Fruit fly (Drosophila melanogaster) whole organism, wandering third instar larva: ENCODE measurements around the gene Gas8.

Experiments used
- Abd-B ChIP-seq: fragments of >200 bp; optimal IDR thresholded peaks from 2 replicates; lab custom pipeline; 2017; ENCODE audit warnings: missing biosample characterization, missing genetic modification characterization
- CG32264 ChIP-seq: fragments of 200-800 bp; sonication (Bioruptor generic); optimal IDR thresholded peaks from 2 replicates; lab custom pipeline; 2016; ENCODE audit warnings: missing biosample characterization, missing genetic modification characterization
- CG9705 ChIP-seq: fragments of 200-800 bp; sonication (Bioruptor generic); optimal IDR thresholded peaks from 2 replicates; lab custom pipeline; 2018; ENCODE audit warnings: missing biosample characterization, mild to moderate bottlenecking, missing genetic modification characterization
- CrebA ChIP-seq: fragments of 200-800 bp; sonication (Bioruptor generic); optimal IDR thresholded peaks from 2 replicates; lab custom pipeline; 2016; ENCODE audit warnings: missing biosample characterization, mild to moderate bottlenecking, missing genetic modification characterization, borderline replicate concordance
- Dfd ChIP-seq: fragments of >200 bp; optimal IDR thresholded peaks from 2 replicates; lab custom pipeline; 2017; ENCODE audit warnings: missing biosample characterization, missing genetic modification characterization
- Dif ChIP-seq: fragments of 200-275, 200-300 bp; sonication (Bioruptor generic); optimal IDR thresholded peaks from 2 replicates; lab custom pipeline; 2018; ENCODE audit warnings: missing biosample characterization, missing genetic modification characterization; ENCODE audit not compliant: partially characterized antibody
- GATAd ChIP-seq: sonication (Bioruptor generic); optimal IDR thresholded peaks from 2 replicates; lab custom pipeline; 2016; ENCODE audit warnings: missing biosample characterization, missing genetic modification characterization
- HLH106 ChIP-seq: fragments of 200-800 bp; optimal IDR thresholded peaks from 3 replicates; lab custom pipeline; 2019; ENCODE audit warnings: missing biosample characterization, mild to moderate bottlenecking, missing genetic modification characterization, moderate library complexity
- Hnf4 ChIP-seq: fragments of 200-800 bp; sonication (Bioruptor generic); optimal IDR thresholded peaks from 2 replicates; lab custom pipeline; 2016; ENCODE audit warnings: missing biosample characterization, mild to moderate bottlenecking, missing genetic modification characterization
- Hr78 ChIP-seq: fragments of >200 bp; optimal IDR thresholded peaks from 2 replicates; lab custom pipeline; 2017; ENCODE audit warnings: missing biosample characterization, missing genetic modification characterization
- Hr83 ChIP-seq: fragments of 200-300 bp; sonication (Bioruptor generic); optimal IDR thresholded peaks from 2 replicates; lab custom pipeline; 2016; ENCODE audit warnings: missing biosample characterization, mild to moderate bottlenecking, missing genetic modification characterization, moderate library complexity; ENCODE audit not compliant: poor library complexity, severe bottlenecking
- Jra ChIP-seq: sonication (Bioruptor generic); optimal IDR thresholded peaks from 2 replicates; lab custom pipeline; 2016; ENCODE audit warnings: missing biosample characterization, missing genetic modification characterization
- Mio ChIP-seq: sonication (Bioruptor generic); optimal IDR thresholded peaks from 2 replicates; lab custom pipeline; 2016; ENCODE audit warnings: missing biosample characterization, missing genetic modification characterization
- Myc ChIP-seq: fragments of >200 bp; optimal IDR thresholded peaks from 2 replicates; lab custom pipeline; 2017
- N ChIP-seq: fragments of >200 bp; optimal IDR thresholded peaks from 2 replicates; lab custom pipeline; 2018; ENCODE audit warnings: missing biosample characterization, missing external identifiers, missing genetic modification characterization
- OdsH ChIP-seq: fragments of 200-800 bp; sonication (Bioruptor generic); optimal IDR thresholded peaks from 2 replicates; lab custom pipeline; 2016; ENCODE audit warnings: missing biosample characterization, mild to moderate bottlenecking, missing genetic modification characterization
- Rel ChIP-seq, 2 experiments: fragments of 200-800 bp; sonication (Bioruptor generic) in 1 of 2; optimal IDR thresholded peaks; 2 replicates in 1 of 2; 3 replicates in 1 of 2; lab custom pipeline; 2016 to 2019; ENCODE audit warnings: mild to moderate bottlenecking in 2 of 2, missing biosample characterization in 2 of 2, missing genetic modification characterization in 2 of 2, moderate library complexity in 1 of 2
- Sp1 ChIP-seq: fragments of 200-800 bp; sonication (Bioruptor generic); optimal IDR thresholded peaks from 3 replicates; lab custom pipeline; 2019; ENCODE audit warnings: missing biosample characterization, mild to moderate bottlenecking, missing genetic modification characterization, moderate library complexity
- Vsx2 ChIP-seq: fragments of 200-300, 225-300 bp; sonication (Bioruptor generic); optimal IDR thresholded peaks from 2 replicates; lab custom pipeline; 2018; ENCODE audit warnings: missing biosample characterization, missing genetic modification characterization; ENCODE audit not compliant: partially characterized antibody
- br ChIP-seq: fragments of 200-800 bp; sonication (Bioruptor generic); optimal IDR thresholded peaks from 2 replicates; lab custom pipeline; 2016; ENCODE audit warnings: missing biosample characterization, missing genetic modification characterization
- brk ChIP-seq: fragments of 200-800 bp; sonication (Bioruptor generic); optimal IDR thresholded peaks from 2 replicates; lab custom pipeline; 2016; ENCODE audit warnings: missing biosample characterization, mild to moderate bottlenecking, missing genetic modification characterization
- dl ChIP-seq, 2 experiments: fragments of 175-275, 200-275 bp in 1 of 2; fragments of 200-275 bp in 1 of 2; sonication (Bioruptor generic); optimal IDR thresholded peaks; lab custom pipeline; 2018; ENCODE audit warnings: mild to moderate bottlenecking in 2 of 2, missing biosample characterization in 2 of 2, missing genetic modification characterization in 2 of 2, moderate library complexity in 2 of 2; ENCODE audit not compliant: partially characterized antibody in 2 of 2, insufficient read depth in 1 of 2
- dmrt93B ChIP-seq: fragments of 200-800 bp; sonication (Bioruptor generic); optimal IDR thresholded peaks from 2 replicates; lab custom pipeline; 2018; ENCODE audit warnings: missing biosample characterization, mild to moderate bottlenecking, missing genetic modification characterization
- dsf ChIP-seq: sonication (Bioruptor generic); optimal IDR thresholded peaks from 2 replicates; lab custom pipeline; 2016; ENCODE audit warnings: missing biosample characterization, missing genetic modification characterization, borderline replicate concordance
- ey ChIP-seq: fragments of 200-800 bp; sonication (Bioruptor generic); optimal IDR thresholded peaks from 2 replicates; lab custom pipeline; 2016; ENCODE audit warnings: missing biosample characterization, missing genetic modification characterization
- foxo ChIP-seq, 2 experiments: fragments of 200-800 bp; sonication (Bioruptor generic); optimal IDR thresholded peaks; 2 replicates in 1 of 2; 3 replicates in 1 of 2; lab custom pipeline; 2016 to 2017; ENCODE audit warnings: missing biosample characterization in 2 of 2, missing genetic modification characterization in 2 of 2
- fru ChIP-seq: fragments of 200-800 bp; sonication (Bioruptor generic); optimal IDR thresholded peaks from 3 replicates; lab custom pipeline; 2016; ENCODE audit warnings: missing biosample characterization, mild to moderate bottlenecking, missing genetic modification characterization
- h ChIP-seq: fragments of 200-800 bp; sonication (Bioruptor generic); optimal IDR thresholded peaks from 3 replicates; lab custom pipeline; 2016; ENCODE audit warnings: missing biosample characterization, mild to moderate bottlenecking, missing genetic modification characterization
- jim ChIP-seq: fragments of 175-275, 200-325 bp; sonication (Bioruptor generic); optimal IDR thresholded peaks from 2 replicates; lab custom pipeline; 2016; ENCODE audit warnings: missing biosample characterization, mild to moderate bottlenecking, missing genetic modification characterization
- lola ChIP-seq: fragments of >200 bp; optimal IDR thresholded peaks from 2 replicates; lab custom pipeline; 2017; ENCODE audit warnings: missing biosample characterization, missing genetic modification characterization
- pan ChIP-seq: fragments of >200 bp; optimal IDR thresholded peaks from 2 replicates; lab custom pipeline; 2017
- psq ChIP-seq: fragments of 200-800 bp; sonication (Bioruptor generic); optimal IDR thresholded peaks from 3 replicates; lab custom pipeline; 2017; ENCODE audit warnings: missing biosample characterization, mild to moderate bottlenecking, missing genetic modification characterization, moderate library complexity
- rgr ChIP-seq: fragments of 200-800 bp; sonication (Bioruptor generic); optimal IDR thresholded peaks from 3 replicates; lab custom pipeline; 2016; ENCODE audit warnings: missing biosample characterization, mild to moderate bottlenecking, missing genetic modification characterization
- sage ChIP-seq: fragments of 200-800 bp; sonication (Bioruptor generic); optimal IDR thresholded peaks from 2 replicates; lab custom pipeline; 2016; ENCODE audit warnings: missing biosample characterization, mild to moderate bottlenecking, missing genetic modification characterization
- sv ChIP-seq: fragments of 200-800 bp; sonication (Bioruptor generic); optimal IDR thresholded peaks from 3 replicates; lab custom pipeline; 2016; ENCODE audit warnings: missing biosample characterization, missing genetic modification characterization
- tai ChIP-seq: sonication (Bioruptor generic); optimal IDR thresholded peaks from 2 replicates; lab custom pipeline; 2016; ENCODE audit warnings: missing biosample characterization, missing genetic modification characterization
- usp ChIP-seq: fragments of >200 bp; optimal IDR thresholded peaks from 2 replicates; lab custom pipeline; 2017; ENCODE audit warnings: missing biosample characterization, missing genetic modification characterization
- woc ChIP-seq: sonication (Bioruptor generic); optimal IDR thresholded peaks from 2 replicates; lab custom pipeline; 2016; ENCODE audit warnings: missing biosample characterization, mild to moderate bottlenecking, missing genetic modification characterization

The Gas8 gene

DNA sequence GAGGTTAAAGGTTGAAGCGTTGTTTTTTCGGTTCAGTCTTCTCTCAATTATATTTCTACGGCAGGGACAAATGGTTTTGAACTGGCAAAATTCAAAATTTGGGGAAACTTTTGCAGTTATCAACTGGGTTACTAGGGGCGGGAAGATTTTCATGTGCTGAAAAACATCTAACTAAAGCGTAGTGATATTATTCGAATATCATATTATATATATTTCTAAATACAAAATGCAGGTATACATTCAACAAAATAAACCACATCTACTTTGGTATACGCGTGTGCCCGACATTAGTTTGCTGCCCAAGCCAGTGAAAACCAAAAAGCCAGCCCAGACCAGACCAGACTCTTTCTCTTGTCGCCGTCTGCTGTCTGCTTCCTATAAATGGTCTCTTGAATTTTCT lies at the start of gene Gas8:
TSS of gene Gas8 (minus strand) at position 101 of the 400 bp plus-strand sequence.
- TF ChIP-seq sage (GFP tag; lab: Kevin White, UChicago) (no peak), dsf (GFP tag; lab: Kevin White, UChicago) (no peak), Hnf4 (GFP tag; lab: Kevin White, UChicago) (no peak), h (GFP tag; lab: Kevin White, UChicago) (no peak), usp (GFP tag; lab: Kevin White, UChicago) (no peak), Sp1 (GFP tag; lab: Kevin White, UChicago) (no peak), Jra (GFP tag; lab: Kevin White, UChicago) (no peak), ey (GFP tag; lab: Kevin White, UChicago) (no peak), fru (no peak), Dfd (no peak), Hr83 (GFP tag; lab: Kevin White, UChicago) (no peak)

DNA sequence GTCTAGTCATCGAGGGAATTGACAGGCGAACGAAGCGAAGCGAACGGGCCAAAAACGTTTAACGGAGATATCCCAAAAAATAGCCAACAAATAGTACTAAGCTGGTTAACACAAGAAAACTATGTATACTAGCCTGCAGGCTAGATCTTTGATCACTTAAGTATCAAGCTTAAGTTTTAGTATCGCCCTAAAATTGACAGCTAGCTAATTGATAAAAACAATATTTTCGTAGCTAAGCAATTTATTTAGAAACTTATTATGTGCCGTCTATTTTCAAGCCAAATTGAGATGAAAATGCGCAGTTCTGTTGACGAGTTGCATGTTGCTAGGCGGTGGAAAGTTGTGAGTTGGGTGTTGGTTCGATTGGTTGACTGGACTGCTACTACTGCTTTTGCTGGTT lies 44.6 kb upstream of the Gas8 start:
- TF ChIP-seq Myc (lab: Kevin White, UChicago) (no peak), N (GFP tag; lab: Kevin White, UChicago) (no peak), rgr (GFP tag; lab: Kevin White, UChicago) (no peak), sv (no peak), dsf (GFP tag; lab: Kevin White, UChicago) (no peak), Dfd (no peak), GATAd (no peak)

DNA sequence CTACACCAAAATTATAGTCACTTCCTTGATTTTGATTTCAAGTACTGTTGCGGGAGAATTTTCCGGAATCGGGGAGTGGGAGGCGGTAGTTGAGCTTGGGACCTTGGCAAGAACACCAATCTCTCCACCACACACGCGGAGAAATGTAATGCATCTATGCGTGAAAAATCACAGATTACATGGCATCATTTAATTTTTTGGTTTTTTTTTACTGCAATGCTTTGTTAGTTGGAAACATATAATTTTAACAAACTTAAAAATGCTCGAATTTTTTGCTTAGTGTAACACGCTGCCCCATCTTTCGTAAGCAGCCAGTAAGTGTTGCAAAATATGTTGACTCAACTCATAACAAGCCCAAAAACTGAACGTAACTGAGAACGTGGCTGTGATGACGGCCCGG lies 43.9 kb upstream of the Gas8 start:
- TF ChIP-seq Abd-B (GFP tag; lab: Kevin White, UChicago) = no peak
- no peak for TF ChIP-seq OdsH (GFP tag; lab: Kevin White, UChicago)
- TF ChIP-seq tai (GFP tag; lab: Kevin White, UChicago) = no peak
- TF ChIP-seq h (GFP tag; lab: Kevin White, UChicago) = no peak

DNA sequence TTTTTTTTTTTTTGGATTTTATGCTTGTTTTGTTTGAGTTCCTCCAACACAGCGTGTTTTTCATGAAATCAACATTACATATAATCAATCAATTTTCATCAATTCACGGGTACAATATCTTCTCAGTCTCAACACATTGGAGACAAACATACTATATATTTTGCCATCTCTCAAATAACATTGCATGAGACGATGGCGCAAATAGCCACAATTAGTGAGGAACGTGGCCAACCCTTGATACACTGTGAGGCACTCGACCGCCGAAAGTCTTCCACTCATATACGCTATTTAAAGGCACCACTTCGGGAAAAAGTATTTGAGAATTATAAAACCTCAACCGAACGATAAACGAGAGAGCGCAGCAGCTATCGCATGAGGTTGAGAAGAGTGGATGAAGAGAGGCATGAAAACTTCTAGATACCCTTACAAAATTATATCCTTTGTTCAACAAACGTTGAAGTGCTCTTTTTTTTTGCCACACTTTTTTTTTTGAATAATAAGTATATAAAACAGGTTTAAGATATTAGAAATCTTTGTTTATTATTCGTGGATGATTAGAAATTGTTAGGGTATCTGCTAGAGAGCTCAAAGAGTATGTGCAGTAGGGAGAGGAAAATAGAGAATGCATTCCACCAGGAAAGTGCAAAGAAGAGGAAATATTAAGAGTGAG lies 41.3 kb upstream of the Gas8 start:
- no peak for TF ChIP-seq Dif (GFP tag; lab: Kevin White, UChicago)
- TF ChIP-seq GATAd = no peak
- TF ChIP-seq Sp1 (GFP tag; lab: Kevin White, UChicago) = peak; percentile 87
- no peak for TF ChIP-seq lola (GFP tag; lab: Kevin White, UChicago)
- TF ChIP-seq fru = peak; percentile 81
- TF ChIP-seq Mio (GFP tag; lab: Kevin White, UChicago) = no peak
- peak; percentile 62 for TF ChIP-seq tai (GFP tag; lab: Kevin White, UChicago)
- TF ChIP-seq Jra (GFP tag; lab: Kevin White, UChicago) = peak; percentile 34
- TF ChIP-seq br (GFP tag; lab: Kevin White, UChicago) = peak; percentile 81
- peak; percentile 81 for TF ChIP-seq woc (GFP tag; lab: Kevin White, UChicago)
- TF ChIP-seq Vsx2 (GFP tag; lab: Kevin White, UChicago) = no peak
- TF ChIP-seq Myc (lab: Kevin White, UChicago) = no peak
- no peak for TF ChIP-seq usp (GFP tag; lab: Kevin White, UChicago)
- no peak for TF ChIP-seq Hr83 (GFP tag; lab: Kevin White, UChicago)
- peak; percentile 19 for TF ChIP-seq CrebA
- TF ChIP-seq dmrt93B (GFP tag; lab: Kevin White, UChicago) = peak; percentile 74
- TF ChIP-seq h (GFP tag; lab: Kevin White, UChicago) = peak; percentile 65
- TF ChIP-seq Abd-B (GFP tag; lab: Kevin White, UChicago) = no peak
- no peak for TF ChIP-seq N (GFP tag; lab: Kevin White, UChicago)
- peak; percentile 56 for TF ChIP-seq HLH106 (tag; lab: Kevin White, UChicago)
- TF ChIP-seq rgr (GFP tag; lab: Kevin White, UChicago) = peak; percentile 90
- TF ChIP-seq psq (GFP tag; lab: Kevin White, UChicago) = peak; percentile 80
- TF ChIP-seq Hr78 (GFP tag; lab: Kevin White, UChicago) = no peak
- TF ChIP-seq sv = peak; percentile 42
- TF ChIP-seq pan (lab: Kevin White, UChicago) = no peak
- TF ChIP-seq brk (GFP tag; lab: Kevin White, UChicago) = peak; percentile 83
- TF ChIP-seq CG9705 = peak; percentile 60
- TF ChIP-seq Rel (GFP tag; optimal IDR thresholded peaks at IDR 0.05; lab: Kevin White, UChicago) = peak; percentile 62
- TF ChIP-seq Rel (tag; optimal IDR thresholded peaks at IDR 0.05; lab: Kevin White, UChicago) = no peak
- TF ChIP-seq ey (GFP tag; lab: Kevin White, UChicago) = peak; percentile 86
- no peak for TF ChIP-seq jim
- no peak for TF ChIP-seq dsf (GFP tag; lab: Kevin White, UChicago)
- no peak for TF ChIP-seq Dfd
- peak; percentile 91 for TF ChIP-seq OdsH (GFP tag; lab: Kevin White, UChicago)
- TF ChIP-seq sage (GFP tag; lab: Kevin White, UChicago) = peak; percentile 72
- TF ChIP-seq CG32264 (GFP tag; lab: Kevin White, UChicago) = no peak
- peak in 1 of 2 experiments; percentile 87 for TF ChIP-seq foxo (GFP tag; optimal IDR thresholded peaks at IDR 0.05; lab: Kevin White, UChicago)
- TF ChIP-seq Hnf4 (GFP tag; lab: Kevin White, UChicago) = peak; percentile 82
- TF ChIP-seq dl (GFP tag; optimal IDR thresholded peaks at IDR 0.05; lab: Kevin White, UChicago; ENCODE audit: insufficient read depth in 1 of 2, partially characterized antibody in 2 of 2) = no peak
